1 fruit fly cellular context compared by ENCODE assay signal in genomic region chr3L:14235820-14236219, dm6.
TF ChIP-seq lines count a peak whose summit lies in the region.

TSS of gene CG34244 (minus strand) at chr3L:14235941.

TF ChIP-seq in whole organism, embryonic, 481 proteins besides CTCF, POLR2A, EP300 and RAD21 (continued from another document):
- no peak for TF ChIP-seq HLH54F (GFP tag; optimal IDR thresholded peaks at IDR 0.05; lab: Kevin White, UChicago)
- no peak for TF ChIP-seq CG32532 (GFP tag; IDR thresholded peaks at IDR 0.05; lab: Robert Waterston, UW)
- TF ChIP-seq CG10462 (GFP tag; optimal IDR thresholded peaks at IDR 0.05; lab: Kevin White, UChicago) = no peak
- TF ChIP-seq CG15479 (GFP tag; optimal IDR thresholded peaks at IDR 0.05; lab: Kevin White, UChicago) = no peak
- TF ChIP-seq pfk (GFP tag; optimal IDR thresholded peaks at IDR 0.05; lab: Kevin White, UChicago) = no peak
- no peak for TF ChIP-seq CG6854 (GFP tag; optimal IDR thresholded peaks at IDR 0.05; lab: Kevin White, UChicago)
- TF ChIP-seq Nf-YA (GFP tag; IDR thresholded peaks at IDR 0.05; lab: Robert Waterston, UW) = no peak
- TF ChIP-seq CG2875 (GFP tag; optimal IDR thresholded peaks at IDR 0.05; lab: Kevin White, UChicago) = no peak
- TF ChIP-seq CG1832 (GFP tag; optimal IDR thresholded peaks at IDR 0.05; lab: Kevin White, UChicago) = no peak
- TF ChIP-seq Scr (GFP tag; IDR thresholded peaks at IDR 0.05; lab: Robert Waterston, UW; ENCODE audit: partially characterized antibody) = no peak
- no peak for TF ChIP-seq Hsf (GFP tag; optimal IDR thresholded peaks at IDR 0.05; lab: Kevin White, UChicago)
- TF ChIP-seq eve (GFP tag; optimal IDR thresholded peaks at IDR 0.05; lab: Kevin White, UChicago) = no peak
- TF ChIP-seq pan (optimal IDR thresholded peaks at IDR 0.05; lab: Kevin White, UChicago) = no peak
- TF ChIP-seq pan (GFP tag; optimal IDR thresholded peaks at IDR 0.05 in 1 of 2, IDR thresholded peaks at IDR 0.05 in 1 of 2) = no peak
- TF ChIP-seq Hr3 (GFP tag; optimal IDR thresholded peaks at IDR 0.05; lab: Kevin White, UChicago) = no peak
- no peak for TF ChIP-seq Atf6 (GFP tag; IDR thresholded peaks at IDR 0.05; lab: Robert Waterston, UW)
- no peak for TF ChIP-seq fd3F (GFP tag; optimal IDR thresholded peaks at IDR 0.05; lab: Kevin White, UChicago)
- TF ChIP-seq dm (GFP tag; optimal IDR thresholded peaks at IDR 0.05; lab: Kevin White, UChicago) = no peak
- TF ChIP-seq gcm2 (GFP tag; optimal IDR thresholded peaks at IDR 0.05; lab: Kevin White, UChicago) = no peak
- TF ChIP-seq Aef1 (GFP tag; IDR thresholded peaks at IDR 0.05; lab: Robert Waterston, UW) = no peak
- TF ChIP-seq CG12744 (GFP tag; optimal IDR thresholded peaks at IDR 0.05; lab: Kevin White, UChicago) = peak; percentile 60
- TF ChIP-seq ranshi (GFP tag; IDR thresholded peaks at IDR 0.05; lab: Robert Waterston, UW) = no peak
- TF ChIP-seq CG3281 (GFP tag; optimal IDR thresholded peaks at IDR 0.05; lab: Kevin White, UChicago) = no peak
- no peak for TF ChIP-seq CG13123 (GFP tag; optimal IDR thresholded peaks at IDR 0.05; lab: Kevin White, UChicago)
- TF ChIP-seq CG1602 (GFP tag; optimal IDR thresholded peaks at IDR 0.05; lab: Kevin White, UChicago) = no peak
- TF ChIP-seq CG1233 (GFP tag; optimal IDR thresholded peaks at IDR 0.05; lab: Kevin White, UChicago) = no peak
- TF ChIP-seq CG42726 (GFP tag; IDR thresholded peaks at IDR 0.05; lab: Robert Waterston, UW; ENCODE audit: partially characterized antibody) = peak; percentile 18; the same call in 1 of the 2 replicates
- no peak for TF ChIP-seq CG12236 (GFP tag; optimal IDR thresholded peaks at IDR 0.05; lab: Kevin White, UChicago)
- no peak for TF ChIP-seq CG10979 (tag; optimal IDR thresholded peaks at IDR 0.05; lab: Kevin White, UChicago)
- TF ChIP-seq vvl (GFP tag; IDR thresholded peaks at IDR 0.05; lab: Robert Waterston, UW) = peak; percentile 93
- TF ChIP-seq seq (GFP tag; IDR thresholded peaks at IDR 0.05; lab: Robert Waterston, UW) = peak; percentile 11; the same call in 1 of the 2 replicates
- TF ChIP-seq dmrt99B (tag; optimal IDR thresholded peaks at IDR 0.05; lab: Kevin White, UChicago) = no peak
- no peak for TF ChIP-seq Sox102F (GFP tag; optimal IDR thresholded peaks at IDR 0.05; lab: Kevin White, UChicago)
- TF ChIP-seq CG2199 (GFP tag; IDR thresholded peaks at IDR 0.05; lab: Robert Waterston, UW) = 0 out of 3 replicates have a peak, but pooled peaks have one; percentile 48
- TF ChIP-seq CG13775 (GFP tag; optimal IDR thresholded peaks at IDR 0.05; lab: Kevin White, UChicago) = no peak
- no peak for TF ChIP-seq Chrac-16 (GFP tag; optimal IDR thresholded peaks at IDR 0.05; lab: Kevin White, UChicago)
- TF ChIP-seq CG2116 (GFP tag; optimal IDR thresholded peaks at IDR 0.05; lab: Kevin White, UChicago) = no peak
- TF ChIP-seq Pdp1 (GFP tag; optimal IDR thresholded peaks at IDR 0.05; lab: Kevin White, UChicago) = peak in 1 of 2 experiments; percentile 12
- no peak for TF ChIP-seq ash1 (GFP tag; optimal IDR thresholded peaks at IDR 0.05; lab: Kevin White, UChicago)
- no peak for TF ChIP-seq Hey (tag; optimal IDR thresholded peaks at IDR 0.05; lab: Kevin White, UChicago)
- TF ChIP-seq CG11093 (GFP tag; IDR thresholded peaks at IDR 0.05; lab: Robert Waterston, UW) = no peak
- no peak for TF ChIP-seq phol (tag; optimal IDR thresholded peaks at IDR 0.05; lab: Kevin White, UChicago)
- no peak for TF ChIP-seq bab2 (GFP tag; optimal IDR thresholded peaks at IDR 0.05; lab: Kevin White, UChicago)
- no peak for TF ChIP-seq Ets65A (GFP tag; lab: Kevin White, UChicago)
- TF ChIP-seq CG15269 (tag; optimal IDR thresholded peaks at IDR 0.05; lab: Kevin White, UChicago) = no peak
- no peak for TF ChIP-seq amos (GFP tag; IDR thresholded peaks at IDR 0.05; lab: Robert Waterston, UW; ENCODE audit: partially characterized antibody)
- no peak for TF ChIP-seq CG5245 (GFP tag; optimal IDR thresholded peaks at IDR 0.05; lab: Kevin White, UChicago)
- no peak for TF ChIP-seq tll (GFP tag; optimal IDR thresholded peaks at IDR 0.05; lab: Kevin White, UChicago)
- TF ChIP-seq Deaf1 (tag; optimal IDR thresholded peaks at IDR 0.05; lab: Kevin White, UChicago) = no peak
- TF ChIP-seq CG2120 (GFP tag; optimal IDR thresholded peaks at IDR 0.05; lab: Kevin White, UChicago) = no peak
- TF ChIP-seq lbe (GFP tag; optimal IDR thresholded peaks at IDR 0.05; lab: Kevin White, UChicago) = no peak
- peak; percentile 77 for TF ChIP-seq stwl (tag; optimal IDR thresholded peaks at IDR 0.05; lab: Kevin White, UChicago)
- no peak for TF ChIP-seq zf30C (GFP tag; optimal IDR thresholded peaks at IDR 0.05; lab: Kevin White, UChicago)
- no peak for TF ChIP-seq sqz (GFP tag; optimal IDR thresholded peaks at IDR 0.05; lab: Kevin White, UChicago)
- no peak for TF ChIP-seq Vsx1 (GFP tag; optimal IDR thresholded peaks at IDR 0.05; lab: Kevin White, UChicago)
- no peak for TF ChIP-seq CG4328 (GFP tag; optimal IDR thresholded peaks at IDR 0.05; lab: Kevin White, UChicago)
- TF ChIP-seq CG33557 (GFP tag; optimal IDR thresholded peaks at IDR 0.05; lab: Kevin White, UChicago) = no peak
- TF ChIP-seq inv (GFP tag; IDR thresholded peaks at IDR 0.05; lab: Robert Waterston, UW; ENCODE audit: partially characterized antibody) = no peak
- no peak for TF ChIP-seq her (GFP tag; optimal IDR thresholded peaks at IDR 0.05; lab: Kevin White, UChicago)
- no peak for TF ChIP-seq CG18764 (GFP tag; optimal IDR thresholded peaks at IDR 0.05; lab: Kevin White, UChicago)
- 0 out of 2 replicates have a peak, but pooled peaks have one; percentile 5 for TF ChIP-seq E2f2 (GFP tag; IDR thresholded peaks at IDR 0.05; lab: Robert Waterston, UW)
- no peak for TF ChIP-seq sna (GFP tag; IDR thresholded peaks at IDR 0.05; lab: Robert Waterston, UW; ENCODE audit: partially characterized antibody)
- no peak for TF ChIP-seq hkb (optimal IDR thresholded peaks at IDR 0.05; lab: Kevin White, UChicago)
- 0 out of 2 replicates have a peak, but pooled peaks have one; percentile 12 for TF ChIP-seq hkb (GFP tag; IDR thresholded peaks at IDR 0.05; lab: Robert Waterston, UW)
- TF ChIP-seq CG7372 (GFP tag; IDR thresholded peaks at IDR 0.05; lab: Robert Waterston, UW) = no peak
- no peak for TF ChIP-seq CG13424 (tag; optimal IDR thresholded peaks at IDR 0.05; lab: Kevin White, UChicago)
- no peak for TF ChIP-seq salm (tag; optimal IDR thresholded peaks at IDR 0.05; lab: Kevin White, UChicago)
- no peak for TF ChIP-seq CG3163 (GFP tag; optimal IDR thresholded peaks at IDR 0.05; lab: Kevin White, UChicago)
- no peak for TF ChIP-seq H15 (GFP tag; IDR thresholded peaks at IDR 0.05; lab: Robert Waterston, UW)
- TF ChIP-seq CG7271 (tag; optimal IDR thresholded peaks at IDR 0.05; lab: Kevin White, UChicago) = no peak
- no peak for TF ChIP-seq CG7786 (GFP tag; optimal IDR thresholded peaks at IDR 0.05; lab: Kevin White, UChicago)
- no peak for TF ChIP-seq ATbp (GFP tag; optimal IDR thresholded peaks at IDR 0.05; lab: Kevin White, UChicago)
- TF ChIP-seq CG18262 (tag; optimal IDR thresholded peaks at IDR 0.05; lab: Kevin White, UChicago) = no peak
- TF ChIP-seq CG12942 (GFP tag; optimal IDR thresholded peaks at IDR 0.05; lab: Kevin White, UChicago) = no peak
- TF ChIP-seq tgo (GFP tag; IDR thresholded peaks at IDR 0.05; lab: Robert Waterston, UW) = no peak
- no peak for TF ChIP-seq Dll (GFP tag; IDR thresholded peaks at IDR 0.05; lab: Robert Waterston, UW; ENCODE audit: partially characterized antibody)
- no peak for TF ChIP-seq CG8765 (GFP tag; IDR thresholded peaks at IDR 0.05; lab: Robert Waterston, UW)
- TF ChIP-seq Mes4 (GFP tag; optimal IDR thresholded peaks at IDR 0.05; lab: Kevin White, UChicago) = no peak
- TF ChIP-seq CG15601 (tag; optimal IDR thresholded peaks at IDR 0.05; lab: Kevin White, UChicago) = peak; percentile 46
- TF ChIP-seq D19B (GFP tag; optimal IDR thresholded peaks at IDR 0.05; lab: Kevin White, UChicago) = no peak
- no peak for TF ChIP-seq HLHmδ (GFP tag; optimal IDR thresholded peaks at IDR 0.05; lab: Kevin White, UChicago)
- no peak for TF ChIP-seq CG32767 (GFP tag; IDR thresholded peaks at IDR 0.05; lab: Robert Waterston, UW)
- TF ChIP-seq stc (GFP tag; IDR thresholded peaks at IDR 0.05; lab: Robert Waterston, UW) = no peak
- no peak for TF ChIP-seq CoRest (tag; optimal IDR thresholded peaks at IDR 0.05; lab: Kevin White, UChicago)
- no peak for TF ChIP-seq Sox100B (GFP tag; optimal IDR thresholded peaks at IDR 0.05; lab: Kevin White, UChicago)
- TF ChIP-seq slou (GFP tag; optimal IDR thresholded peaks at IDR 0.05; lab: Kevin White, UChicago) = no peak
- no peak for TF ChIP-seq CG10959 (GFP tag; IDR thresholded peaks at IDR 0.05; lab: Robert Waterston, UW)
- TF ChIP-seq MTF-1 (GFP tag; optimal IDR thresholded peaks at IDR 0.05; lab: Kevin White, UChicago; ENCODE audit: borderline replicate concordance) = no peak
- TF ChIP-seq prd (optimal IDR thresholded peaks at IDR 0.05; lab: Kevin White, UChicago) = no peak
- no peak for TF ChIP-seq prd (GFP tag; IDR thresholded peaks at IDR 0.05; lab: Robert Waterston, UW)
- TF ChIP-seq Trl (optimal IDR thresholded peaks at IDR 0.05; lab: Kevin White, UChicago) = no peak
- no peak for TF ChIP-seq Trl (GFP tag; optimal IDR thresholded peaks at IDR 0.05; lab: Kevin White, UChicago)
- TF ChIP-seq btn (GFP tag; optimal IDR thresholded peaks at IDR 0.05; lab: Kevin White, UChicago) = no peak
- no peak for TF ChIP-seq CG3726 (GFP tag; IDR thresholded peaks at IDR 0.05; lab: Robert Waterston, UW)
- TF ChIP-seq CG30431 (GFP tag; optimal IDR thresholded peaks at IDR 0.05; lab: Kevin White, UChicago) = no peak
- no peak for TF ChIP-seq CG11696 (GFP tag; IDR thresholded peaks at IDR 0.05; lab: Robert Waterston, UW)
- no peak for TF ChIP-seq Sry-δ (GFP tag; optimal IDR thresholded peaks at IDR 0.05; lab: Kevin White, UChicago)
- TF ChIP-seq gem (tag; optimal IDR thresholded peaks at IDR 0.05; lab: Kevin White, UChicago) = peak; percentile 5
- no peak for TF ChIP-seq bcd (GFP tag; optimal IDR thresholded peaks at IDR 0.05; lab: Kevin White, UChicago)
- TF ChIP-seq Med (GFP tag; lab: Kevin White, UChicago) = peak; percentile 67
- TF ChIP-seq Ptx1 (GFP tag; IDR thresholded peaks at IDR 0.05; lab: Robert Waterston, UW) = no peak
- TF ChIP-seq CG33213 (GFP tag; optimal IDR thresholded peaks at IDR 0.05; lab: Kevin White, UChicago) = peak; percentile 9
- no peak for TF ChIP-seq Mrtf (GFP tag; IDR thresholded peaks at IDR 0.05; lab: Robert Waterston, UW)
- no peak for TF ChIP-seq Ada2b (GFP tag; IDR thresholded peaks at IDR 0.05; lab: Robert Waterston, UW)
- TF ChIP-seq wek (GFP tag; optimal IDR thresholded peaks at IDR 0.05; lab: Kevin White, UChicago) = no peak
